Fruit fly (Drosophila melanogaster) whole organism, embryonic: ENCODE measurements around the gene Duox.
A peak's percentile ranks its signal among the peaks of the same experiment; 100 is the strongest.

ENCODE experiments used
- CG11723 ChIP-seq: fragments of 200-800 bp; sonication (Bioruptor generic); optimal IDR thresholded peaks from 2 replicates; lab custom pipeline; 2017; ENCODE audit warnings: missing biosample characterization, mild to moderate bottlenecking, missing genetic modification characterization
- CG12391 ChIP-seq: fragments of 200-800 bp; sonication (Bioruptor generic); optimal IDR thresholded peaks from 3 replicates; lab custom pipeline; 2018; ENCODE audit warnings: missing biosample characterization, mild to moderate bottlenecking, missing genetic modification characterization, moderate library complexity
- CG15269 ChIP-seq: fragments of 200-800 bp; sonication (Bioruptor generic); optimal IDR thresholded peaks from 2 replicates; lab custom pipeline; 2018; ENCODE audit warnings: missing biosample characterization, mild to moderate bottlenecking, missing genetic modification characterization, moderate library complexity
- CG1529 ChIP-seq: fragments of 200-800 bp; sonication (Bioruptor generic); optimal IDR thresholded peaks from 3 replicates; lab custom pipeline; 2018; ENCODE audit warnings: missing biosample characterization, missing genetic modification characterization
- CG18011 ChIP-seq: fragments of 200-800 bp; sonication (Bioruptor generic); optimal IDR thresholded peaks from 2 replicates; lab custom pipeline; 2017; ENCODE audit warnings: missing biosample characterization, missing genetic modification characterization, mild to moderate bottlenecking, moderate library complexity, missing genotype
- CG30431 ChIP-seq: fragments of 200-800 bp; sonication (Bioruptor generic); optimal IDR thresholded peaks from 2 replicates; lab custom pipeline; 2017; ENCODE audit warnings: missing biosample characterization, missing genetic modification characterization
- CG32532 ChIP-seq: fragments of 200-800 bp; sonication (Bioruptor generic); IDR thresholded peaks from 2 replicates; pipeline ENCODE4 v1.3.6; 2022; ENCODE audit warnings: missing biosample characterization, missing genetic modification characterization
- CG3726 ChIP-seq: fragments of 200-800 bp; sonication (Bioruptor generic); IDR thresholded peaks from 3 replicates; pipeline ENCODE4, ENCODE4 v1.3.6; 2022; ENCODE audit warnings: missing biosample characterization, missing genetic modification characterization
- CG4617 ChIP-seq: fragments of 200-800 bp; sonication (Bioruptor generic); optimal IDR thresholded peaks from 3 replicates; lab custom pipeline; 2016; ENCODE audit warnings: missing biosample characterization, missing genetic modification characterization, borderline replicate concordance
- CG4707 ChIP-seq: fragments of 200-800 bp; sonication (Bioruptor generic); optimal IDR thresholded peaks from 2 replicates; lab custom pipeline; 2018; ENCODE audit warnings: missing biosample characterization, mild to moderate bottlenecking, missing genetic modification characterization, moderate library complexity
- CG6254 ChIP-seq: fragments of 200-800 bp; sonication (Bioruptor generic); optimal IDR thresholded peaks from 3 replicates; lab custom pipeline; 2017; ENCODE audit warnings: mild to moderate bottlenecking, missing biosample characterization, missing genetic modification reagents, missing genetic modification characterization
- CG6272 ChIP-seq: fragments of 200-800 bp; sonication (Bioruptor generic); IDR thresholded peaks from 2 replicates; pipeline ENCODE4 v1.3.6; 2022; ENCODE audit warnings: missing biosample characterization, missing genetic modification characterization
- CG6689 ChIP-seq: fragments of 200-800 bp; sonication (Bioruptor generic); IDR thresholded peaks from 2 replicates; pipeline ENCODE4 v1.3.6; 2022; ENCODE audit warnings: missing biosample characterization, missing genetic modification characterization
- CG8359 ChIP-seq: fragments of 200-800 bp; sonication (Bioruptor generic); optimal IDR thresholded peaks from 2 replicates; lab custom pipeline; 2017; ENCODE audit warnings: missing biosample characterization, mild to moderate bottlenecking, missing genetic modification characterization, borderline replicate concordance
- CG9215 ChIP-seq: fragments of 200-800 bp; sonication (Bioruptor generic); IDR thresholded peaks from 2 replicates; pipeline ENCODE4 v1.3.6; 2022; ENCODE audit warnings: missing biosample characterization, missing genetic modification characterization
- CG9797 ChIP-seq: fragments of 200-800 bp; sonication (Bioruptor generic); optimal IDR thresholded peaks from 3 replicates; lab custom pipeline; 2018; ENCODE audit warnings: missing biosample characterization, mild to moderate bottlenecking, missing genetic modification characterization
- Elba2 ChIP-seq: fragments of 200-800 bp; sonication (Bioruptor generic); optimal IDR thresholded peaks from 3 replicates; lab custom pipeline; 2016; ENCODE audit warnings: missing biosample characterization, missing genetic modification characterization
- Fer2 ChIP-seq: fragments of 200-800 bp; sonication (Bioruptor generic); optimal IDR thresholded peaks from 2 replicates; lab custom pipeline; 2018; ENCODE audit warnings: missing biosample characterization, mild to moderate bottlenecking, missing genetic modification characterization, moderate library complexity
- HHEX ChIP-seq: fragments of 200-800 bp; sonication (Bioruptor generic); optimal IDR thresholded peaks from 3 replicates; lab custom pipeline; 2017; ENCODE audit warnings: missing biosample characterization, mild to moderate bottlenecking, missing genetic modification characterization, missing genetic modification reagents
- Hand ChIP-seq: fragments of 200-800 bp; sonication (Bioruptor generic); optimal IDR thresholded peaks from 2 replicates; lab custom pipeline; 2017; ENCODE audit warnings: mild to moderate bottlenecking, missing biosample characterization, missing genetic modification reagents, missing genetic modification characterization
- HmgD ChIP-seq: fragments of 200-800 bp; sonication (Bioruptor generic); optimal IDR thresholded peaks from 3 replicates; lab custom pipeline; 2016; ENCODE audit warnings: missing biosample characterization, missing genetic modification characterization
- HmgZ ChIP-seq: fragments of 200-800 bp; sonication (Bioruptor generic); optimal IDR thresholded peaks from 2 replicates; lab custom pipeline; 2018; ENCODE audit warnings: missing biosample characterization, mild to moderate bottlenecking, missing genetic modification characterization
- Hr3 ChIP-seq: fragments of 200-800 bp; sonication (Bioruptor generic); optimal IDR thresholded peaks from 3 replicates; lab custom pipeline; 2016; ENCODE audit warnings: missing biosample characterization, missing genetic modification characterization
- Hr39 ChIP-seq: fragments of >200 bp; optimal IDR thresholded peaks from 2 replicates; lab custom pipeline; 2017
- Lhr ChIP-seq: fragments of 200-800 bp; sonication (Bioruptor generic); optimal IDR thresholded peaks from 3 replicates; lab custom pipeline; 2017; ENCODE audit warnings: mild to moderate bottlenecking, missing biosample characterization, missing genetic modification reagents, missing genetic modification characterization
- MESR4 ChIP-seq: fragments of 200-800 bp; sonication (Bioruptor generic); optimal IDR thresholded peaks from 2 replicates; lab custom pipeline; 2018; ENCODE audit warnings: missing biosample characterization, mild to moderate bottlenecking, missing genetic modification characterization, moderate library complexity
- Myb ChIP-seq: fragments of 200-800 bp; sonication (Bioruptor generic); optimal IDR thresholded peaks from 2 replicates; lab custom pipeline; 2016; ENCODE audit warnings: missing biosample characterization, missing genetic modification characterization
- NK7.1 ChIP-seq: fragments of 200-800 bp; sonication (Bioruptor generic); optimal IDR thresholded peaks from 3 replicates; lab custom pipeline; 2016; ENCODE audit warnings: missing biosample characterization, missing genetic modification characterization
- Ravus ChIP-seq: fragments of 200-800 bp; sonication (Bioruptor generic); IDR thresholded peaks from 2 replicates; pipeline ENCODE4 v1.3.6; 2022; ENCODE audit warnings: missing biosample characterization, missing genetic modification characterization
- Tbp ChIP-seq: fragments of >200 bp; optimal IDR thresholded peaks from 2 replicates; lab custom pipeline; 2018; ENCODE audit warnings: missing biosample characterization, missing genetic modification characterization
- Xbp1 ChIP-seq: fragments of 200-800 bp; sonication (Bioruptor generic); optimal IDR thresholded peaks from 3 replicates; lab custom pipeline; 2016; ENCODE audit warnings: missing biosample characterization, mild to moderate bottlenecking, missing genetic modification characterization
- amos ChIP-seq: fragments of 200-800 bp; sonication (Bioruptor generic); IDR thresholded peaks from 2 replicates; pipeline ENCODE4 v1.3.6; 2022; ENCODE audit warnings: missing biosample characterization, missing genetic modification characterization; ENCODE audit not compliant: partially characterized antibody
- aop ChIP-seq: fragments of 200-800 bp; sonication (Bioruptor generic); IDR thresholded peaks from 2 replicates; pipeline ENCODE4 v1.3.6; 2022; ENCODE audit warnings: missing biosample characterization, missing genetic modification characterization
- ara ChIP-seq: fragments of 200-800 bp; sonication (Bioruptor generic); IDR thresholded peaks from 2 replicates; pipeline ENCODE4 v1.3.6; 2022; ENCODE audit warnings: missing biosample characterization, missing genetic modification characterization
- cad ChIP-seq: fragments of >200 bp; optimal IDR thresholded peaks from 2 replicates; lab custom pipeline; 2017; ENCODE audit warnings: missing biosample characterization, missing genetic modification characterization
- caup ChIP-seq: fragments of 200-800 bp; sonication (Bioruptor generic); optimal IDR thresholded peaks from 3 replicates; lab custom pipeline; 2017; ENCODE audit warnings: missing biosample characterization, mild to moderate bottlenecking, missing genetic modification characterization, moderate library complexity; ENCODE audit not compliant: severe bottlenecking
- fd96Cb ChIP-seq: fragments of 200-800 bp; sonication (Bioruptor generic); optimal IDR thresholded peaks from 2 replicates; lab custom pipeline; 2018; ENCODE audit warnings: missing biosample characterization, mild to moderate bottlenecking, missing genetic modification characterization, moderate library complexity
- ken ChIP-seq: fragments of 200-800 bp; sonication (Bioruptor generic); IDR thresholded peaks from 3 replicates; pipeline ENCODE4 v1.3.6; 2022; ENCODE audit warnings: missing biosample characterization, missing genetic modification characterization
- lab ChIP-seq: fragments of 200-800 bp; sonication (Bioruptor generic); optimal IDR thresholded peaks from 3 replicates; lab custom pipeline; 2017; ENCODE audit warnings: missing biosample characterization, missing genetic modification characterization, mild to moderate bottlenecking, moderate library complexity, missing genetic modification reagents
- onecut ChIP-seq: fragments of 200-800 bp; sonication (Bioruptor generic); IDR thresholded peaks from 2 replicates; pipeline ENCODE4 v1.3.6; 2022; ENCODE audit warnings: missing biosample characterization, missing genetic modification characterization
- row ChIP-seq: fragments of 200-800 bp; sonication (Bioruptor generic); IDR thresholded peaks from 3 replicates; pipeline ENCODE4 v1.3.6; 2022; ENCODE audit warnings: missing biosample characterization, missing genetic modification characterization
- sob ChIP-seq: fragments of 200-800 bp; sonication (Bioruptor generic); IDR thresholded peaks from 2 replicates; pipeline ENCODE4 v1.3.6; 2022; ENCODE audit warnings: missing biosample characterization, missing genetic modification characterization
- ssp ChIP-seq: fragments of 200-800 bp; sonication (Bioruptor generic); IDR thresholded peaks from 2 replicates; pipeline ENCODE4 v1.3.6; 2022; ENCODE audit warnings: missing biosample characterization, missing genetic modification characterization
- stc ChIP-seq: fragments of 200-800 bp; sonication (Bioruptor generic); IDR thresholded peaks from 2 replicates; pipeline ENCODE4 v1.3.6; 2022; ENCODE audit warnings: missing biosample characterization, missing genetic modification characterization
- twi ChIP-seq: fragments of 200-800 bp; optimal IDR thresholded peaks from 2 replicates; lab custom pipeline; 2019; ENCODE audit warnings: missing biosample characterization, mild to moderate bottlenecking, missing genetic modification characterization, moderate library complexity
- unc-4 ChIP-seq: fragments of 200-800 bp; sonication (Bioruptor generic); IDR thresholded peaks from 2 replicates; pipeline ENCODE4 v1.3.6; 2022; ENCODE audit warnings: missing biosample characterization, missing genetic modification characterization; ENCODE audit not compliant: partially characterized antibody
- usp ChIP-seq: fragments of >200 bp; optimal IDR thresholded peaks from 2 replicates; lab custom pipeline; 2017; ENCODE audit warnings: missing biosample characterization, missing genetic modification characterization
- zen ChIP-seq: fragments of 200-800 bp; sonication (Bioruptor generic); optimal IDR thresholded peaks from 3 replicates; lab custom pipeline; 2018; ENCODE audit warnings: missing biosample characterization, mild to moderate bottlenecking, missing genetic modification characterization, moderate library complexity
- zfh1 ChIP-seq: fragments of 200-800 bp; sonication (Bioruptor generic); IDR thresholded peaks from 3 replicates; pipeline ENCODE4 v1.3.6; 2022; ENCODE audit warnings: missing biosample characterization, missing genetic modification characterization

The Duox gene

DNA sequence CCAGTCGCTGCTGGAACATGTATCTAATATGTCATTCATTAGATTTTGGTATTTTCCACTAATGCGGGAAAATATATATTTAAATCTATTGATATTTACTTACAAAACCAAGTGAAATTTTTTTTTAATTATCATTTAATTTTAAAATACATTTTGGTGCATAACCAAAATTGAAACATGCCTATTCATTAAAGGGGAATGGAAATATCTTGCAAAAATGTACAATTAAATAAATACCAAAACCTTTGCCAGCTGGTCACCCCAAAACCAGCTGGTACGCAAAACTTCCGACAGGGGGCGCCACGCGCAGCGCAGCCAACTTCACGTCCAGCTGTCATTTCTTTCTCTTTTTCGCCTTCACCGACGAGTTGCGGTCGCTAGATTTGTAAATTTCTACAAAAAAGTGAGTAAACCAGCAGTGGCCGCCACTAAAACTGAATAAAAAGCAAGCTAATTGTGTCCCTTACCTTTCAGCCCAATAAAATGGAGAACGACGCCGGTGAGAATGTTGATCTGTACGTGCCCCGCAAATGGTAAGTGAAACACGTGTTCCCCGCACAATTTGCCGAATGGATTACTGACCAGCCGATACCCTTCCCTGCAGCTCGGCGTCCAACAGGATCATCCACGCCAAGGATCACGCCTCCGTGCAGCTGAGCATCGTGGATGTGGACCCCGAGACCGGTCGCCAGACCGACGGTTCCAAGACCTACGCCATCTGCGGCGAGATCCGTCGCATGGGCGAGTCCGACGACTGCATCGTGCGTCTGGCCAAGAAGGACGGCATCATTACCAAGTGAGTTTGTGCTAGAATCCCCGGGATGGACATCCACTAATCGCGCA is 25.9 kb upstream of the Duox start, which contains the start of the genes CG3104 and RpS21 (continued):
- TF ChIP-seq CG3726 (GFP tag; lab: Robert Waterston, UW) (peak; percentile 79; the same call in 1 of the 3 replicates), Hand (GFP tag; lab: Kevin White, UChicago) (peak; percentile 15), stc (GFP tag; lab: Robert Waterston, UW) (peak; percentile 51), usp (GFP tag; lab: Kevin White, UChicago) (no peak), CG12391 (tag; lab: Kevin White, UChicago) (peak; percentile 79), unc-4 (no peak), CG6689 (GFP tag; lab: Robert Waterston, UW) (peak; percentile 62), CG11723 (peak; percentile 88), NK7.1 (peak; percentile 73), aop (GFP tag; lab: Robert Waterston, UW) (no peak), CG18011 (GFP tag; lab: Kevin White, UChicago) (peak; percentile 34), HHEX (peak; percentile 93), HmgD (GFP tag; lab: Kevin White, UChicago) (peak; percentile 61), zfh1 (GFP tag; lab: Robert Waterston, UW) (peak; percentile 93), twi (peak; percentile 78), lab (GFP tag; lab: Kevin White, UChicago) (peak; percentile 95), CG30431 (GFP tag; lab: Kevin White, UChicago) (peak; percentile 85), Elba2 (GFP tag; lab: Kevin White, UChicago) (no peak), zen (peak; percentile 61), ssp (GFP tag; lab: Robert Waterston, UW) (peak; percentile 81), amos (GFP tag; lab: Robert Waterston, UW) (peak; percentile 17; the same call in 1 of the 2 replicates), CG15269 (tag; lab: Kevin White, UChicago) (peak; percentile 72), ara (GFP tag; lab: Robert Waterston, UW) (peak; percentile 78), Xbp1 (GFP tag; lab: Kevin White, UChicago) (peak; percentile 92), sob (GFP tag; lab: Robert Waterston, UW) (peak; percentile 94), CG1529 (GFP tag; lab: Kevin White, UChicago) (peak; percentile 74), Hr3 (peak; percentile 73), ken (GFP tag; lab: Robert Waterston, UW) (peak; percentile 95), CG9215 (GFP tag; lab: Robert Waterston, UW) (peak; percentile 76), MESR4 (GFP tag; lab: Kevin White, UChicago) (peak; percentile 98), CG8359 (peak; percentile 43), CG4617 (GFP tag; lab: Kevin White, UChicago) (peak; percentile 92), fd96Cb (tag; lab: Kevin White, UChicago) (peak; percentile 60), CG32532 (peak; percentile 95), Tbp (GFP tag; lab: Kevin White, UChicago) (peak; percentile 31), row (GFP tag; lab: Robert Waterston, UW) (peak; percentile 91), Hr39 (lab: Kevin White, UChicago) (no peak), Fer2 (peak; percentile 74), Myb (GFP tag; lab: Kevin White, UChicago) (peak; percentile 65), HmgZ (tag; lab: Kevin White, UChicago) (peak; percentile 82), onecut (GFP tag; lab: Robert Waterston, UW) (peak; percentile 91), Lhr (GFP tag; lab: Kevin White, UChicago) (peak; percentile 96), CG4707 (GFP tag; lab: Kevin White, UChicago) (peak; percentile 69), cad (GFP tag; lab: Kevin White, UChicago) (no peak), Ravus (peak; percentile 54), CG9797 (GFP tag; lab: Kevin White, UChicago) (peak; percentile 95), caup (GFP tag; lab: Kevin White, UChicago) (peak; percentile 94), CG6272 (peak; percentile 68), CG6254 (GFP tag; lab: Kevin White, UChicago) (peak; percentile 46)
